Fruit fly (Drosophila melanogaster) whole organism, pupa: ENCODE data around the gene CG11350.
A peak's percentile ranks its signal among the peaks of the same experiment; 100 is the strongest.

ENCODE experiments used
- CG17806 ChIP-seq: fragments of 200-800 bp; sonication (Bioruptor generic); optimal IDR thresholded peaks from 2 replicates; lab custom pipeline; 2018; ENCODE audit warnings: missing biosample characterization, mild to moderate bottlenecking, missing genetic modification characterization, moderate library complexity
- CG32121 ChIP-seq: fragments of 200-800 bp; sonication (Bioruptor generic); IDR thresholded peaks from 2 replicates; pipeline ENCODE4 v1.3.6; 2022; ENCODE audit warnings: missing biosample characterization, missing genetic modification characterization
- CG34367 ChIP-seq: fragments of 200-800 bp; sonication (Bioruptor generic); optimal IDR thresholded peaks from 2 replicates; lab custom pipeline; 2018; ENCODE audit warnings: missing biosample characterization, mild to moderate bottlenecking, missing genetic modification characterization
- CG4496 ChIP-seq: fragments of 200-800 bp; sonication (Bioruptor generic); IDR thresholded peaks from 3 replicates; pipeline ENCODE4 v1.3.6; 2022; ENCODE audit warnings: missing biosample characterization, missing genetic modification characterization
- CG9948 ChIP-seq: fragments of 200-800 bp; sonication (Bioruptor generic); optimal IDR thresholded peaks from 2 replicates; lab custom pipeline; 2018; ENCODE audit warnings: missing biosample characterization, mild to moderate bottlenecking, missing genetic modification characterization, moderate library complexity
- EcR ChIP-seq: fragments of 200-800 bp; sonication (Bioruptor generic); optimal IDR thresholded peaks from 3 replicates; lab custom pipeline; 2019; ENCODE audit warnings: missing biosample characterization, missing genetic modification characterization, mild to moderate bottlenecking, moderate library complexity, missing genetic modification reagents
- Ets98B ChIP-seq: fragments of 200-800 bp; sonication (Bioruptor generic); IDR thresholded peaks from 2 replicates; pipeline ENCODE4 v1.3.6; 2022; ENCODE audit warnings: missing biosample characterization, missing genetic modification characterization
- Snoo ChIP-seq: fragments of 200-800 bp; sonication (Bioruptor generic); optimal IDR thresholded peaks from 3 replicates; lab custom pipeline; 2017; ENCODE audit warnings: missing biosample characterization, mild to moderate bottlenecking, missing genetic modification characterization, inconsistent platforms
- rn ChIP-seq: fragments of 200-800 bp; sonication (Bioruptor generic); IDR thresholded peaks from 2 replicates; pipeline ENCODE4 v1.3.6; 2022; ENCODE audit warnings: missing biosample characterization, missing genetic modification characterization

DNA sequence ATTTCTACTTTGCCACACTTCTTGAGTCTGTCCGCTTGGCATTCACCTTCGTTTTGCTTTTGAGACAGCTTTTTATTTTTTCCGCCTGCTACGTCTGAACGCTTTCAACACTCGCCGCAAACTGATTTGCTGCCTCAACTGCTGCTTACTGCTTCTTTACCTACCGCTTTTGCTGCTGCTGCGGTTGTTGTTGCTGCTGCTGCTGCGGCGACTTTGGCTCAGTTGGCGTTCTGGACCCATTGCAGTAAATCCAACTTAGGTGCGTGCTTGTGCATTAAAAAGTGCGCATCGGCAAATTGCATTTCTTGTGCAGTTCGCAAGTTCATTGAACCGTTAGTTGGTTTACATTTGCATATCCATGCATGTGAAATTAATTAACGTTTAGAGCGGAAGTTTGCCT lies 25.7 kb downstream of the CG11350 start, which contains the start of gene NT1:
- no peak for TF ChIP-seq CG17806 (tag; lab: Kevin White, UChicago)
- TF ChIP-seq Snoo (tag; lab: Kevin White, UChicago), result no peak
- TF ChIP-seq CG4496 (GFP tag; lab: Robert Waterston, UW), result no peak
- no peak for TF ChIP-seq CG34367
- no peak for TF ChIP-seq CG32121 (GFP tag; lab: Robert Waterston, UW)
- no peak for TF ChIP-seq rn (GFP tag; lab: Robert Waterston, UW)
- peak; percentile 69 for TF ChIP-seq EcR (GFP tag; lab: Kevin White, UChicago)
- no peak for TF ChIP-seq Ets98B
- TF ChIP-seq CG9948 (tag; lab: Kevin White, UChicago), result no peak
